Fruit fly (Drosophila melanogaster) ovary, adult (tissue): Measurements from ENCODE around the gene CG3842.

Source experiments
- CG17801 ChIP-seq: fragments of 200-800 bp; optimal IDR thresholded peaks from 2 replicates; lab custom pipeline; 2019; ENCODE audit warnings: missing biosample characterization, mild to moderate bottlenecking, missing genetic modification characterization, moderate library complexity; ENCODE audit not compliant: partially characterized antibody

CG3842 gene

DNA sequence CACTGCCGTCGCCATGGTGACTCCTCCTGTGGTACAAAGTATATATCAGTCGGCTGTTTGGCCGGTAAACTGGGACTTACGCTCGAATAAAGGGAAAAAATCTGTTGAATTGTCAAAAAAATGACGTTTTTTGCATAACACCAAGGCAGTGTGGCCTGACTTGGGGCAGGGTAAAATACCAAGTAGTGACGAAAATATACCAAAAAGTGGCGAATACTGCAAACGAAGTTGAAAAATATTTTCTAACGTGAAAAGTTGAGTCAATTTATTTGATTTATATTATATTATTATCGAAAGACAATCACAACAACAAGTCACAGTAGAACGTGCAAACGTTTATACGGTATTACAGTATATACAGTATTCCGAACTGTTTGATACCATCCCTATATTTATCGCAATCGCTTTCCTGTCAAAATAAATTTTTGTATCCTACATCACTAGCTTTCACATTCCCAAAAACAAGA is 12.7 kb downstream of the CG3842 start, which contains the start of the genes ND-B16.6 and kdn:
Gene ND-B16.6, minus strand, starts transcription at position 189 of the 467 bp plus-strand sequence.
Gene kdn, plus strand, starts transcription at position 417 of the 467 bp plus-strand sequence.
- no peak for TF ChIP-seq CG17801 (GFP tag; lab: Kevin White, UChicago)

DNA sequence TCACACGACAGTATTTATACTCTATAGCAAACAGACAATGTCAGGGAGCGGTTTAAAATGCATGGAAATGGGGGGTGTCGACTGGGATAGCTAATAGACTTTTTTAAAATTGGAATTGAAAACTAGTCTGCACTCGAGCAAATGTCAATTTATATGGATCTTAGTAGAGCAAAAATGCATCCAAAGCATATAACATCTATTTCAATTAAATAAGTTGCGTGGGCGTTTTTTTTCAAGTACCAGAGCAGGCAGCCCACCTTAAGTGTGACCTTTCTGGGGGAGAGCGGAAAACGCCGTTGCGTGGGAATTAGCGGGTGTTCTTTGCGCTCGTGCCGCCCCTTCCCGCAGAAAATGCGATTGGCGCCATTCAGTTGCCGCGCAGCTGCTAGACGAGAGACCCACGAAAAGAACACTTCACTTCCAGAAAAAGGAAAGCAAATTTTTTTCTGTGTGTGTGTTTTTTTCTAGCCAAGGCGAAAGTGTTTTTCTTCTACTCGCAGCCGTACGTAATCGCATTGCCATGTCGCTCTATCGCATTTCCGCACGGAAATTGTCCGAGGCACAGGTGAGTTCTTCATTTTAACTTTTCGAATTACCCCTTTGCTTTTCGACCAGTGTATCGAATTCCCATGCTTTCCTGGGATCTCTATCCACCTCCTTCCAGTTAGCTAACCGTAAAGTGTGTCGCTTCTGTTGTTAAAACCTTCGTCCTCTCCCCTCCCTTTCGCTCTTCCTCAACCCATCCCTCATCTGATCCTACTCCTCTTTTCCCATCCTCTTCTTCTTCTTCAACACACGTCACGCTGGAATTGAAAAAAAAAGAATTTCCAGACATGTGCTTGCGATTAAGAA is 14.6 kb downstream of the CG3842 start:
- peak; percentile 64 for TF ChIP-seq CG17801 (GFP tag; lab: Kevin White, UChicago)

DNA sequence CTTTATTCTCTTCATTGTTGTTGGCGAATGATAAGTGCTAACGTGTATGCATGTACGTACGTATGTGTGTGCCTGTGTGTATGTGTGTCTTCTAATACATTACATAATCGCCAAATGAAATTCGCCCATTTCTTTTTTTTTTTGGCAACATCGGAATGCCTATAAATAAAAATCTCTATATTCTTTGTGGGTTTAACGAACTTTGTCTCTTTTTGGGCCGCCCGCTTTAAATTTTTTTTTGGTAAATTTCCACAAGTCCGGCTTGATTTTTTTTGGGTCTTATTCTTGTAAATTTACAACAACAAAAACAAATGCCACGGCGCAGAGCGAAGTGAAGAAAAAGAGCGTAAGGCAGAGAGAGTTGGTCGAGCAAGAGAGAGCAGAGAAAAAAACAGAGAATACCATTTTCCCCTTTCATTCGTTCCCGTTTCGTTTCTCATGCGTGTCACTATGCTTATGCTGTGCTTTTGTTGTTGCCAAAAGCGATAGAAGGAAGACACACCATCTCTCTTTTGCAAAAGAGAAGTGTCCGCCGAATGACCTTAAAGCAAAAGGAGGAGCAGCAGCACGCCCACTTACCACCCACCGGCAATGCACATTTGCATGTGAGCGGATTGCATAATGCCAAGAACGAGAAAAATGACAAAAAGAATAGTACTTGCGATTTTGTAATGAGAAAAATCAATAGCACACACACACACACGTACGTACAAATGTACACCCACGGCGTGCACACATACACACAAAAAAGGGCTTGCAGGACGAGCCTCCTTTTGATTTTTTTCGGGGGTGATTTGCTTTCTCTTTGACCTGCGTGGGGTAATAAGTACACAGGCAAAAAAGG is 15.4 kb downstream of the CG3842 start:
- no peak for TF ChIP-seq CG17801 (GFP tag; lab: Kevin White, UChicago)

DNA sequence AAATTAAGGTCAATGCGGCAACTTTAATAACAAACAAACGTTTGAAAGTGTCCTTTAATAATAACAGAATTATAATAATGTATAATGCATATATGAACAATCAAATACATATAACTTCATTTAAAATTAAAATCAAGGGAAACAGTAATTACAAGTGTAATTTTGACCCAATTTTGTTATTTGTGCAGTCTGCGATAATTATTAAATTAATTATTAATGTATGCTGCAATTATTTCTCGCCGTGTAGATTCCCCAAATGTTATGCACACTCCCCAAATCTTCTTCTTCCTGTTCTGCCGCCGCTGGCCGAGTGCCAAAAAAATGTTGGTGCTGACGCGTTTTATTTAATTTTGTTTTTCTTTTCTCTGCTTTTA is 16.0 kb downstream of the CG3842 start:
- peak; percentile 89 for TF ChIP-seq CG17801 (GFP tag; lab: Kevin White, UChicago)

DNA sequence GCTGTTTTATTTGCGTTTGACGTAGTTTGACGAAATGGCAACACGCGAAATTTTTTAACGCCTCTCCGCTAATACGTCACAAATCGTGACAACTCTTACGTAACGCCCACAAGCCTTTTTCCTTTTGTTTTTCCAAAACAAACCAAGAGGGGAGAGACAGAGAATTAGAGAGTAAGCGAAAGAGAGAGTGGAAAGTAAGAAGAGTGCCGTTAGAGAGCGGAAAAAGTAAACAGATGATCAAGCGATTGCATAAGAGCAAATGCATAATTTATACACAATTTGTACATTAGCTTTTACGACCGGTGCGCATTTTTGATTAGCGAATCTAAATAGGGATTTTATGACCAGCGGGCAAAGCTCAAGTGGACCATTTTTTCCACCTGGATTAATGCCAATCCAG is 16.6 kb downstream of the CG3842 start:
- TF ChIP-seq CG17801 (GFP tag; lab: Kevin White, UChicago), result no peak

DNA sequence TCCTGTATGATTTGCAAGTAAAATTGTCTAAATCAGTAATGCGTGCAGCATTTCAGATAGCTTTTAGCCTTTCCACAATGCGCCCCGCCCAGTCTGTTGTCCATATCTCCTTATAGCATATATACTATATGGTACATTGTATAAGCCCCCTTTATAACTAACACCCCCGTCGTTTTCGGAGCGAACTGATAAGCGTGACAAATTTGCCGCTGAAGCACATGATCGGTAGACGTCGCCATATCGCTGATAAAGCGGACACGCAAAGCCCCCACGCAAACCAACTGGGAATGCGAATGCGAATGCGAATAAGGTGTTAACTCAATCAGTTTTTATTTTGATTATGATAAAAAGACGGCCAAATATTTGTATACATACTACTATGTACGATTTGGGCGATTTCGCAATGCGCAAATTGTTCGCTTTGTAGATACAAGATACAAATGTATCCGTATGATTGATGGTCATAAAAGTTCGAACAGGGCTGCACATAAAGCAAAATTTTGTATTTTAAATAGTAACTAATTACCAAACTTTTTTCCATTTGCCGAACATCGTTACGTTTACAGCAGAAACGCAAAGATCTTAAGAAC is 17.6 kb downstream of the CG3842 start:
- no peak for TF ChIP-seq CG17801 (GFP tag; lab: Kevin White, UChicago)

DNA sequence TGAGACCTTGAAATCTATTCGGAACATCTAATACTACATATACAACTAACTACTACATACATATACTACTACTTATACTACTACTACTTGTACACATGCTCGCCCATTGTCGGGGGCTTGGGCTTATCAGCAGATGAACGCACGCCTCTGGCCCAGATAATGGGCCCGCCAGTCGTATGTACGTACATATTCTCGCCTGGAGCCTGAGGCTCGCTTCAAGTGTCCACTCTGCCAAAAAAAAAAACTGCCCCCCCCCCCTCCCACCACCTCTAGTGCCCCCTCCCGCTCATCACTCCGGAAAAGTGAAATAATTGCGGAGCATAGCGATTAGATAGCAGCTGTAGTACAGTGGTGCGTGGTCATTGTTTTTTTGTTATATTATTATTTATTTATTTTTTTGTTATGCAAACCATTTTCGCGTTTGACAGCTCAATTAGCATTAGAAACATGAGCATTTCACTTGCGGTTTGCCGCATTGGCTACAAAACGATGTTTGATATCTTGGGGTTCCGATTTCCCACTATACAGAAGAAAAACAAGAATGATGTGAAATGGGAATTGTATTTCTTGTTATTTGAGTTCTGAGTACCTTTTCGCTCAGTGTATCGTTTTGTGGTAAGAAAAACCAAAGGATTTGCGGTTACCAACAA is 19.3 kb downstream of the CG3842 start:
- no peak for TF ChIP-seq CG17801 (GFP tag; lab: Kevin White, UChicago)

DNA sequence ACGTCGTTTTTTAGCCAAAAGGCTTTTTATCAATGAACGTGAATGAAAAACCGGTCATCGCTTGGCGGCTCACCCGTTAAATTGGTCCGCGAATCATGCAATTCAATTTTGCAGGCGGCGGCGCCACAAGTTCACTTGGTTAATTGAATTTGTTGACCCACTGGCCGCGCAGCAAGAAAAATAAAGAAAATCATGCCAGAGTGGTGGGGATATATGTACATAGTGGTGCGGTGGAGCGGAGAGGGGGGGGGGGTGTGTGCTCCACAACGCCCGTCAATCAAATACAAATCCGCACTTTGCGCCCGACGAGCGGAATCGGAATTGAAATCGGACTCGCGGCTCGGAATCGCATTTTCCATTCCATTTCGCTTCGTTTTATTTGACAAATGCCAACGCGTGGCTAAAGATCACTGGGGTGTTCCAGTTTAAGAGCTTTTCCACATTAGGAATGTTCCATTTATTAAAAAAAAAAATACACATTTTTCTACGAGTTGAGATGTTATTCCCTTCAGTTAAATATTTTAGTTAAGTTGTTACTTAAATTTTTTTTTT is 20.0 kb downstream of the CG3842 start:
- TF ChIP-seq CG17801 (GFP tag; lab: Kevin White, UChicago), result no peak

DNA sequence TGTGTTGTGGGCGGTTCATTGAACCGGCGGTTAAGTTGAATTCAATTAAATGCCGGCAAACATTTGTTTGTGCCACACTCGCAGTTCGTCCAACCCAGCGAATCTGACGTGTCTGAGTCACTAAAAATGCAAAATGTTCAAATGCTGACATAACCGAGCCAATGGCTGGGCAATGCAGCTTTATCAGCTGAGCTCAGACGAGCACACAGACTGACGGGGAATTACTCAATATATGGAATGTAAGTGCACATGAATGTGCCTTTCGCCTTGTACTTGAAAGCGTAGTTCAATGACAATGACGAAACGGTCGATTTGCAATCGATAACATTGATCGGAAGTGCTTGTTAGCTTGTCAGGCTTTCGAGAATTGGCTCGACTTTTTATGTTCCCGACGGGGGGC is 20.6 kb downstream of the CG3842 start:
- TF ChIP-seq CG17801 (GFP tag; lab: Kevin White, UChicago), result no peak

DNA sequence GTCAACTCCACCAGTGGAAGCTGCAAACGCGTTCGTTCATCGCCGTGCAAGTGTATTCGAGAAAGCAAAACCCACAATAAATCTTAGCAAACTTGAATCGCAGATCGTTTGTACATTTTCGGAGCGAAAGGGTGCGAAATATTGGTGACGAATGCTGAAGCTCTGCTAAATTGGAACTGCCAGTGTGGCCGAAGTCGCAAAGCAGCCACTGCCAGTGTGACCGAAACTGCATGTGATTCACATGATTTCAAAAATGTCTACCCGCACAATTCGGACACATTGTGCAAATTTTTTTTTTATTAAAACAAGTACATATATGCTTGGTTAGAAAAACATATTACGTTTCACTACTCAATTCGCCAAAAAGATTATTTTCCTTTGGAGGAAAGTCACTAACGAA is 23.7 kb downstream of the CG3842 start:
- TF ChIP-seq CG17801 (GFP tag; lab: Kevin White, UChicago), result no peak

DNA sequence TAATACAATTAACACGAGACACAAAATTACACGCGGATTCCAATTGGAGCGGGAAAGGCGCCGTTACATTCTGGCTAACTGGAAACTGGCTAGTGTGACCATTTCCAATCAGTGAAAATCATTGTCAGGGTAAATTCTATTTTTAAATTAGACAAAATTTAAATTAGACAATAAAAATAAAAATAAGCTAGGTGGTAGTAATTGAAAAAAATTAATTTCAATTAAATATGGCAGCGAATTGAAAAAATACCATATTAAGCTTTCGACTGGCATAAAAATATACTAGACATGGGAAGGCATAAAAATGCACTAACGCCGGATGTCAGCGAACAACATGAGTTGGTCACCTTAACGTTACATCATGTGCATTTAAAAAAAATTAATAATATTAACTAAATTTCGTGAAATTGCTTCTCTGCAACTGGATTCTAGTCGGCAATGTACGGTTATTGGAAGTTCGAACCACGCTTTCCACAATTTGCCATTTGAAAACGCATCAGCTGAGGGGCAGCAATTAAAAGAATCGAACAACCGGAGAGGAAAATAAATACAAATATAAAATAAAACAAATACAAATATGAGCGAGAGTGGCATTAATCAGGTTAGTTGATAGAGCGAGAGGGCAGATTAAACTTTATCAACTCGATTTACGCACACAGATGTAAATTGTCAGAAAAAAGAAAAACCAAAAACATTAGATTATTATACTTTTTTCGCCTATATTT is 28.2 kb downstream of the CG3842 start, which contains the start of the genes swa and Marf:
Gene swa, minus strand, starts transcription at position 77 of the 725 bp plus-strand sequence.
Gene Marf, plus strand, starts transcription at position 318 of the 725 bp plus-strand sequence.
- no peak for TF ChIP-seq CG17801 (GFP tag; lab: Kevin White, UChicago)

DNA sequence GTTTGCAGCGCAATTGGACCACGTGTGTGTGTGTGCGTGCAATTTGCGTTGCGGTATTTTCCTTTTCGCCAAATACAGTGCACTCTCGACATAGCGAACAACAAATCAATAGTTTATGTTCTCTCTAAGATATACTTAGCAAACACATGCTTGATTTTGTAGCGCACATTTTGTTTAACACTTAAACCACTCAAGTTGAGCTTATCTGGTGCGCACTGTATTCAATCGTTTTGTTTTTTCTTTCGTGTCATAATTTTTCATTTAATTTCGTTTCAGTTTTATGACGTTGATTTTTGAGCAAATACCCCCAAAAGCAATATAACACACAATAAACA is 28.8 kb downstream of the CG3842 start:
- peak; percentile 95 for TF ChIP-seq CG17801 (GFP tag; lab: Kevin White, UChicago)

DNA sequence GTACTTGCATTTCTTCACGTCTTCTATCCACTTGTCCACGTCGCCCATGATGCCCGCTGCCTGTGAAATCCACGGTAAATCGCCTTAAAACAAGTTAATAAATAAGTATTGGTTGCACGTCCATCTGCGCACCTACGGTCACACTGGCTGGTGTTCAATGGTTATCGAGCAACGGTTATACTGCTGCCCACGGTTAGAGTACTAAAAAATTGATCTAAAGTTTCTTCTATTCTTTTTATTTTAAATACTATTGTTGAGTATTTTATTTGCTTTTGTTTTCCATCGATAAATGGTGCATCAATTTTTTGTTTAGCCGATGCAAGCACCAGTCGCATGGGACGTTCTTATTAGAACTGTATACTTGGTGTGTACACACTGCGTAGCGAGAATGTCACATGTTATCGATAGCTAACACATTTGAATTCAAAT is 35.2 kb downstream of the CG3842 start, which contains the start of gene PpV:
Gene PpV, minus strand, starts transcription at position 147 of the 429 bp plus-strand sequence.
- TF ChIP-seq CG17801 (GFP tag; lab: Kevin White, UChicago), result peak; percentile 95
